Worm (Caenorhabditis elegans) whole organism, late embryonic: ENCODE data around the gene F10D7.11.

Source experiments
- F13H6.1 ChIP-seq: sonication (generic microtip); optimal IDR thresholded peaks from 2 replicates; lab custom pipeline; 2016; ENCODE audit warnings: missing genetic modification characterization, missing compliant biosample characterization
- K02D7.2 ChIP-seq: sonication (generic microtip); optimal IDR thresholded peaks from 2 replicates; lab custom pipeline; 2017; ENCODE audit warnings: mild to moderate bottlenecking, missing genetic modification characterization, missing compliant biosample characterization
- Y22D7AL.16 ChIP-seq: sonication (generic microtip); optimal IDR thresholded peaks from 2 replicates; lab custom pipeline; 2016; ENCODE audit warnings: missing genetic modification characterization, missing compliant biosample characterization
- ama-1 ChIP-seq: fragments of 150-350 bp; optimal IDR thresholded peaks from 2 replicates; lab custom pipeline; 2014
- ceh-14 ChIP-seq: sonication (generic microtip); optimal IDR thresholded peaks from 2 replicates; lab custom pipeline; 2016; ENCODE audit warnings: missing genotype, missing genetic modification characterization, missing compliant biosample characterization
- ceh-18 ChIP-seq: sonication (generic microtip); optimal IDR thresholded peaks from 2 replicates; lab custom pipeline; 2016; ENCODE audit warnings: missing genetic modification characterization, missing compliant biosample characterization
- ceh-19 ChIP-seq: fragments of 200-800 bp; sonication (Bioruptor generic); optimal IDR thresholded peaks from 2 replicates; lab custom pipeline; 2018; ENCODE audit warnings: mild to moderate bottlenecking, missing genetic modification characterization, missing compliant biosample characterization
- ceh-2 ChIP-seq: sonication (generic microtip); optimal IDR thresholded peaks from 2 replicates; lab custom pipeline; 2016; ENCODE audit warnings: missing genotype, missing genetic modification characterization, missing compliant biosample characterization
- ceh-31 ChIP-seq: sonication (generic microtip); optimal IDR thresholded peaks from 2 replicates; lab custom pipeline; 2016; ENCODE audit warnings: missing genetic modification characterization, missing compliant biosample characterization
- ceh-34 ChIP-seq: sonication (generic microtip); optimal IDR thresholded peaks from 2 replicates; lab custom pipeline; 2016; ENCODE audit warnings: mild to moderate bottlenecking, missing genetic modification characterization, missing compliant biosample characterization
- ceh-48 ChIP-seq: sonication (generic microtip); optimal IDR thresholded peaks from 2 replicates; lab custom pipeline; 2016; ENCODE audit warnings: missing genetic modification characterization, inconsistent platforms, missing compliant biosample characterization
- ceh-6 ChIP-seq: fragments of 200-800 bp; sonication (Bioruptor generic); optimal IDR thresholded peaks from 2 replicates; lab custom pipeline; 2018; ENCODE audit warnings: mild to moderate bottlenecking, missing genetic modification characterization, missing compliant biosample characterization
- che-1 ChIP-seq: sonication (generic microtip); optimal IDR thresholded peaks from 2 replicates; lab custom pipeline; 2016; ENCODE audit warnings: mild to moderate bottlenecking, missing genetic modification characterization, missing compliant biosample characterization
- dve-1 ChIP-seq: sonication (generic microtip); optimal IDR thresholded peaks from 2 replicates; lab custom pipeline; 2017; ENCODE audit warnings: antibody characterized with exemption, mild to moderate bottlenecking, missing genetic modification characterization, missing compliant biosample characterization
- elt-2 ChIP-seq: sonication (generic microtip); optimal IDR thresholded peaks from 2 replicates; lab custom pipeline; 2016; ENCODE audit warnings: missing genetic modification reagents, missing genetic modification characterization, missing compliant biosample characterization
- elt-4 ChIP-seq: sonication (generic microtip); optimal IDR thresholded peaks from 2 replicates; lab custom pipeline; 2016; ENCODE audit warnings: missing genetic modification characterization, missing compliant biosample characterization
- ets-4 ChIP-seq: sonication (generic microtip); optimal IDR thresholded peaks from 2 replicates; lab custom pipeline; 2016; ENCODE audit warnings: missing genetic modification characterization, missing compliant biosample characterization
- eyg-1 ChIP-seq: sonication (generic microtip); optimal IDR thresholded peaks from 2 replicates; lab custom pipeline; 2016; ENCODE audit warnings: missing genotype, missing genetic modification characterization, missing compliant biosample characterization
- fkh-6 ChIP-seq: sonication (generic microtip); optimal IDR thresholded peaks from 2 replicates; lab custom pipeline; 2016; ENCODE audit warnings: missing genetic modification characterization, missing compliant biosample characterization
- hlh-13 ChIP-seq: fragments of 200-800 bp; sonication (Bioruptor generic); optimal IDR thresholded peaks from 2 replicates; lab custom pipeline; 2018; ENCODE audit warnings: mild to moderate bottlenecking, missing genetic modification characterization, missing compliant biosample characterization
- hlh-30 ChIP-seq: sonication (generic microtip); optimal IDR thresholded peaks from 2 replicates; lab custom pipeline; 2017; ENCODE audit warnings: antibody characterized with exemption, missing genetic modification characterization, missing compliant biosample characterization; ENCODE audit not compliant: insufficient read depth
- hlh-8 ChIP-seq: sonication (generic microtip); optimal IDR thresholded peaks from 2 replicates; lab custom pipeline; 2016; ENCODE audit warnings: missing genotype, missing genetic modification characterization, missing compliant biosample characterization
- lin-11 ChIP-seq: fragments of 200-800 bp; sonication (Bioruptor generic); optimal IDR thresholded peaks from 2 replicates; lab custom pipeline; 2018; ENCODE audit warnings: mild to moderate bottlenecking, missing genetic modification characterization, missing compliant biosample characterization
- madf-2 ChIP-seq: sonication (generic microtip); optimal IDR thresholded peaks from 2 replicates; lab custom pipeline; 2017; ENCODE audit warnings: missing genetic modification characterization, missing compliant biosample characterization
- mec-3 ChIP-seq: sonication (generic microtip); optimal IDR thresholded peaks from 2 replicates; lab custom pipeline; 2016; ENCODE audit warnings: borderline replicate concordance, missing genetic modification characterization, missing compliant biosample characterization
- nfya-1 ChIP-seq: sonication (generic microtip); optimal IDR thresholded peaks from 2 replicates; lab custom pipeline; 2017; ENCODE audit warnings: missing genetic modification characterization, mild to moderate bottlenecking, missing compliant biosample characterization, antibody characterized with exemption, moderate library complexity
- nhr-11 ChIP-seq: fragments of 150-350 bp; optimal IDR thresholded peaks from 2 replicates; lab custom pipeline; 2014; ENCODE audit warnings: missing biosample characterization, missing genetic modification characterization
- pag-3 ChIP-seq: sonication (generic microtip); optimal IDR thresholded peaks from 2 replicates; lab custom pipeline; 2016; ENCODE audit warnings: missing compliant biosample characterization, missing genetic modification characterization, borderline replicate concordance
- pros-1 ChIP-seq: fragments of 150-350 bp; optimal IDR thresholded peaks from 2 replicates; lab custom pipeline; 2014; ENCODE audit warnings: missing biosample characterization, missing genetic modification reagents, missing genetic modification characterization
- ref-2 ChIP-seq: sonication (generic microtip); optimal IDR thresholded peaks from 2 replicates; lab custom pipeline; 2016; ENCODE audit warnings: missing genetic modification characterization, missing compliant biosample characterization
- rnt-1 ChIP-seq: sonication (generic microtip); optimal IDR thresholded peaks from 2 replicates; lab custom pipeline; 2016; ENCODE audit warnings: missing genetic modification characterization, missing compliant biosample characterization
- sdc-2 ChIP-seq: sonication (generic microtip); optimal IDR thresholded peaks from 2 replicates; lab custom pipeline; 2016; ENCODE audit warnings: missing genotype, missing genetic modification characterization, missing compliant biosample characterization
- sox-2 ChIP-seq: fragments of 200-800 bp; sonication (Bioruptor generic); IDR thresholded peaks from 2 replicates; pipeline ENCODE4 v1.3.6; 2022; ENCODE audit warnings: missing genetic modification reagents, missing genetic modification characterization, missing compliant biosample characterization
- syd-9 ChIP-seq: sonication (generic microtip); optimal IDR thresholded peaks from 2 replicates; lab custom pipeline; 2016; ENCODE audit warnings: mild to moderate bottlenecking, missing genetic modification characterization, moderate library complexity, missing compliant biosample characterization
- tbx-2 ChIP-seq: sonication (generic microtip); optimal IDR thresholded peaks from 2 replicates; lab custom pipeline; 2016; ENCODE audit warnings: missing genetic modification characterization, missing compliant biosample characterization
- tbx-7 ChIP-seq: sonication (generic microtip); optimal IDR thresholded peaks from 2 replicates; lab custom pipeline; 2016; ENCODE audit warnings: missing genotype, missing genetic modification characterization, missing compliant biosample characterization
- unc-42 ChIP-seq: sonication (generic microtip); optimal IDR thresholded peaks from 2 replicates; lab custom pipeline; 2016; ENCODE audit warnings: missing genotype, missing genetic modification characterization, missing compliant biosample characterization
- unc-55 ChIP-seq: sonication (generic microtip); optimal IDR thresholded peaks from 2 replicates; lab custom pipeline; 2017; ENCODE audit warnings: missing biosample characterization, missing genetic modification reagents, missing genetic modification characterization
- unc-86 ChIP-seq: sonication (generic microtip); optimal IDR thresholded peaks from 2 replicates; lab custom pipeline; 2016; ENCODE audit warnings: missing genetic modification characterization, missing compliant biosample characterization
- ztf-16 ChIP-seq: sonication (generic microtip); optimal IDR thresholded peaks from 2 replicates; lab custom pipeline; 2017; ENCODE audit warnings: missing genetic modification characterization, missing compliant biosample characterization

The F10D7.11 gene

DNA sequence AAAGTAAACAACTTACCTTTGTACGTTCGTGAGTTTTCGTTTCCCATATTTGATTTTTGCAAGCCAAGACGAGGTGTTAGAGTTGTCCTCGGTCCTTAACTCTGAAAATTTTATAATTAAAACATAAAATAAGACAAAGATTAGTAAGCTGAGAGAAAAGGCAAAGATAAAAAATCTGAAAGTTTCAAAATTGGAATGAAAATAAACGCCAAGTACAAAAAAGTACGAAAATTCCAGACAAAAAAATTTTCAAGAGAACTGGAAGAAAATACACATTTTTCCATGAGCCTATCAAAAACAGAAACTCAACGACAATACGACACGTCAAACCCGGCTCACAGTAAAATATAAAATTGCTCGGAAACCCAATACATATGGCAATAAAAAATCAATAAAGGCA is 28.9 kb downstream of the F10D7.11 start, which contains the start of gene F10D7.5:
Gene F10D7.5 (minus strand): TSS at position 101 of the 400 bp plus-strand sequence.
- no peak for TF ChIP-seq sox-2
- TF ChIP-seq pros-1 (tag; lab: Kevin White, UChicago): no peak
- no peak for TF ChIP-seq unc-86 (tag; lab: Kevin White, UChicago)
- no peak for TF ChIP-seq tbx-7 (tag; lab: Kevin White, UChicago)
- no peak for TF ChIP-seq madf-2 (tag; lab: Kevin White, UChicago)
- no peak for TF ChIP-seq unc-42 (tag; lab: Kevin White, UChicago)
- TF ChIP-seq eyg-1 (tag; lab: Kevin White, UChicago): no peak
- no peak for TF ChIP-seq che-1 (tag; lab: Kevin White, UChicago)
- TF ChIP-seq fkh-6 (tag; lab: Kevin White, UChicago): no peak
- no peak for TF ChIP-seq ref-2 (tag; lab: Kevin White, UChicago)
- TF ChIP-seq ceh-2: no peak
- TF ChIP-seq ceh-34: no peak
- no peak for TF ChIP-seq ceh-6 (GFP tag; lab: Kevin White, UChicago)

- TF ChIP-seq mec-3 (tag; lab: Kevin White, UChicago) (no peak), syd-9 (tag; lab: Kevin White, UChicago) (peak; percentile 24), tbx-2 (peak; percentile 56), ceh-14 (tag; lab: Kevin White, UChicago) (peak; percentile 67), ceh-18 (tag; lab: Kevin White, UChicago) (peak; percentile 56), ama-1 (lab: Kevin White, UChicago) (no peak), lin-11 (no peak), hlh-8 (tag; lab: Kevin White, UChicago) (no peak), unc-55 (GFP tag; lab: Kevin White, UChicago) (peak; percentile 43), ceh-31 (peak; percentile 72), pros-1 (tag; lab: Kevin White, UChicago) (no peak), ceh-34 (peak; percentile 21), rnt-1 (tag; lab: Kevin White, UChicago) (peak; percentile 29), F13H6.1 (tag; lab: Kevin White, UChicago) (no peak), nhr-11 (tag; lab: Kevin White, UChicago) (no peak), pag-3 (no peak), nfya-1 (tag; lab: Kevin White, UChicago) (peak; percentile 36), K02D7.2 (no peak), elt-2 (tag; lab: Kevin White, UChicago) (no peak), unc-42 (tag; lab: Kevin White, UChicago) (peak; percentile 91), ceh-19 (GFP tag; lab: Kevin White, UChicago) (no peak), hlh-13 (no peak), sdc-2 (tag; lab: Kevin White, UChicago) (peak; percentile 75), ref-2 (tag; lab: Kevin White, UChicago) (peak; percentile 9), ztf-16 (tag; lab: Kevin White, UChicago) (no peak), ceh-48 (tag; lab: Kevin White, UChicago) (no peak), elt-4 (tag; lab: Kevin White, UChicago) (no peak), hlh-30 (tag; lab: Kevin White, UChicago) (peak; percentile 67), ets-4 (tag; lab: Kevin White, UChicago) (no peak), che-1 (tag; lab: Kevin White, UChicago) (no peak)
Measured at ce11 chrX:17392182-17392581, 29.6 kb downstream of the F10D7.11 start.

ce11 chrX:17396456-17396855 is 33.8 kb downstream of the F10D7.11 start, which contains the start of the genes vap-1 and F11C7.2:
TSS of gene vap-1 (minus strand) at chrX:17396556.
TSS of gene F11C7.2 (plus strand) at chrX:17396814.
- no peak for TF ChIP-seq Y22D7AL.16 (tag; lab: Kevin White, UChicago)
- TF ChIP-seq dve-1 (tag; lab: Kevin White, UChicago): no peak
